Worm (Caenorhabditis elegans) whole organism, L2 larva: Measurements from ENCODE around the gene far-5.

Experiments used
- C34F6.9 ChIP-seq: fragments of 150-350 bp; optimal IDR thresholded peaks from 2 replicates; lab custom pipeline; 2014; ENCODE audit warnings: missing biosample characterization, missing genetic modification characterization
- F13H6.1 ChIP-seq: sonication (generic microtip); optimal IDR thresholded peaks from 2 replicates; lab custom pipeline; 2016; ENCODE audit warnings: missing genetic modification characterization, missing compliant biosample characterization
- R02D3.7 ChIP-seq: fragments of 150-350 bp; optimal IDR thresholded peaks from 2 replicates; lab custom pipeline; 2014; ENCODE audit warnings: missing biosample characterization, missing genetic modification characterization
- Y55F3AM.14 ChIP-seq: fragments of 200-800 bp; sonication (Bioruptor generic); optimal IDR thresholded peaks from 2 replicates; lab custom pipeline; 2018; ENCODE audit warnings: mild to moderate bottlenecking, missing genetic modification characterization, missing compliant biosample characterization
- ZK546.5 ChIP-seq: sonication (generic microtip); optimal IDR thresholded peaks from 2 replicates; lab custom pipeline; 2017; ENCODE audit warnings: missing biosample characterization, missing genetic modification characterization
- alr-1 ChIP-seq: fragments of 150-350 bp; optimal IDR thresholded peaks from 2 replicates; lab custom pipeline; 2014; ENCODE audit warnings: missing biosample characterization, missing genetic modification characterization
- aly-2 ChIP-seq: fragments of 150-350 bp; optimal IDR thresholded peaks from 2 replicates; lab custom pipeline; 2014; ENCODE audit warnings: missing biosample characterization, missing genetic modification characterization
- ama-1 ChIP-seq: fragments of 150-350 bp; optimal IDR thresholded peaks from 2 replicates; lab custom pipeline; 2018; ENCODE audit warnings: inconsistent platforms
- blmp-1 ChIP-seq: sonication (generic microtip); optimal IDR thresholded peaks from 2 replicates; lab custom pipeline; 2017; ENCODE audit warnings: missing genetic modification characterization, mild to moderate bottlenecking, missing compliant biosample characterization, antibody characterized with exemption, moderate library complexity; ENCODE audit not compliant: insufficient read depth
- ceh-16 ChIP-seq: fragments of 150-350 bp; optimal IDR thresholded peaks from 2 replicates; lab custom pipeline; 2014; ENCODE audit warnings: missing biosample characterization, missing genetic modification characterization
- ceh-82 ChIP-seq: fragments of 150-350 bp; optimal IDR thresholded peaks from 2 replicates; lab custom pipeline; 2014; ENCODE audit warnings: missing biosample characterization, missing genetic modification characterization
- crh-2 ChIP-seq: sonication (generic microtip); optimal IDR thresholded peaks from 2 replicates; lab custom pipeline; 2017; ENCODE audit warnings: missing biosample characterization, missing genetic modification characterization
- dmd-4 ChIP-seq: sonication (generic microtip); optimal IDR thresholded peaks from 2 replicates; lab custom pipeline; 2017; ENCODE audit warnings: missing biosample characterization, missing genetic modification characterization
- elt-1 ChIP-seq: fragments of 150-350 bp; optimal IDR thresholded peaks from 2 replicates; lab custom pipeline; 2014; ENCODE audit warnings: missing biosample characterization, missing genetic modification characterization
- elt-3 ChIP-seq: sonication (generic microtip); optimal IDR thresholded peaks from 2 replicates; lab custom pipeline; 2017; ENCODE audit warnings: missing biosample characterization, missing genetic modification characterization
- fos-1 ChIP-seq: fragments of 150-350 bp; optimal IDR thresholded peaks from 2 replicates; lab custom pipeline; 2014; ENCODE audit warnings: missing biosample characterization, missing genetic modification characterization
- gmeb-1 ChIP-seq: fragments of 150-350 bp; optimal IDR thresholded peaks from 2 replicates; lab custom pipeline; 2014; ENCODE audit warnings: missing biosample characterization, missing genetic modification characterization
- lin-11 ChIP-seq: fragments of 150-350 bp; sonication (generic microtip); optimal IDR thresholded peaks from 2 replicates; lab custom pipeline; 2014; ENCODE audit warnings: missing biosample characterization, missing genetic modification characterization, inconsistent platforms, mixed read lengths
- lin-13 ChIP-seq: fragments of 150-350 bp; optimal IDR thresholded peaks from 2 replicates; lab custom pipeline; 2014; ENCODE audit warnings: missing biosample characterization, missing genetic modification reagents, missing genetic modification characterization
- lin-39 ChIP-seq: fragments of 150-350 bp; optimal IDR thresholded peaks from 2 replicates; lab custom pipeline; 2014; ENCODE audit warnings: missing biosample characterization, missing genetic modification reagents, missing genetic modification characterization
- lsy-2 ChIP-seq, 2 experiments: fragments of 150-350 bp in 1 of 2; sonication (generic microtip) in 1 of 2; optimal IDR thresholded peaks; 2 replicates each; lab custom pipeline; 2014 to 2017; ENCODE audit warnings: missing biosample characterization in 2 of 2, missing genetic modification characterization in 2 of 2
- mab-5 ChIP-seq: fragments of 150-350 bp; optimal IDR thresholded peaks from 2 replicates; lab custom pipeline; 2014; ENCODE audit warnings: missing biosample characterization, missing genetic modification characterization
- mbf-1 ChIP-seq: sonication (generic microtip); optimal IDR thresholded peaks from 2 replicates; lab custom pipeline; 2017; ENCODE audit warnings: missing biosample characterization, missing genetic modification characterization
- mdl-1 ChIP-seq, 2 experiments: fragments of 150-350 bp in 1 of 2; sonication (generic microtip) in 1 of 2; optimal IDR thresholded peaks; 2 replicates each; lab custom pipeline; 2017; ENCODE audit warnings: missing biosample characterization in 2 of 2, missing genetic modification characterization in 2 of 2
- nhr-10 ChIP-seq: sonication (generic microtip); optimal IDR thresholded peaks from 2 replicates; lab custom pipeline; 2017; ENCODE audit warnings: missing biosample characterization, missing genetic modification characterization
- nhr-12 ChIP-seq: fragments of 150-350 bp; optimal IDR thresholded peaks from 2 replicates; lab custom pipeline; 2014; ENCODE audit warnings: missing biosample characterization, missing genetic modification characterization
- nhr-129 ChIP-seq: fragments of 150-350 bp; optimal IDR thresholded peaks from 2 replicates; lab custom pipeline; 2014; ENCODE audit warnings: missing biosample characterization, missing genetic modification characterization
- nhr-21 ChIP-seq: fragments of 150-350 bp; optimal IDR thresholded peaks from 2 replicates; lab custom pipeline; 2014; ENCODE audit warnings: missing biosample characterization, missing genetic modification characterization
- nhr-23 ChIP-seq: fragments of 150-350 bp; optimal IDR thresholded peaks from 2 replicates; lab custom pipeline; 2014; ENCODE audit warnings: missing biosample characterization, missing genetic modification reagents, missing genetic modification characterization
- nhr-237 ChIP-seq: fragments of 150-350 bp; optimal IDR thresholded peaks from 2 replicates; lab custom pipeline; 2014; ENCODE audit warnings: missing biosample characterization, missing genetic modification characterization
- nhr-25 ChIP-seq: fragments of 150-350 bp; sonication (generic microtip); optimal IDR thresholded peaks from 3 replicates; lab custom pipeline; 2014; ENCODE audit warnings: missing biosample characterization, missing genetic modification characterization
- nhr-6 ChIP-seq: fragments of 150-350 bp; optimal IDR thresholded peaks from 2 replicates; lab custom pipeline; 2014; ENCODE audit warnings: missing biosample characterization, missing genetic modification characterization
- nhr-77 ChIP-seq: fragments of 150-350 bp; optimal IDR thresholded peaks from 2 replicates; lab custom pipeline; 2014; ENCODE audit warnings: missing biosample characterization, missing genetic modification characterization
- peb-1 ChIP-seq: fragments of 150-350 bp; optimal IDR thresholded peaks from 2 replicates; lab custom pipeline; 2014; ENCODE audit warnings: missing biosample characterization, missing genetic modification characterization
- skn-1 ChIP-seq: sonication (generic microtip); optimal IDR thresholded peaks from 2 replicates; lab custom pipeline; 2017; ENCODE audit warnings: missing biosample characterization, missing genetic modification characterization
- sma-3 ChIP-seq: sonication (generic microtip); optimal IDR thresholded peaks from 2 replicates; lab custom pipeline; 2016; ENCODE audit warnings: missing genetic modification reagents, missing genetic modification characterization, missing compliant biosample characterization
- sma-9 ChIP-seq, 2 experiments: fragments of 150-350 bp in 1 of 2; sonication (generic microtip) in 1 of 2; optimal IDR thresholded peaks; 2 replicates each; lab custom pipeline; 2014 to 2016; ENCODE audit warnings: missing genetic modification characterization in 2 of 2, mild to moderate bottlenecking in 1 of 2, missing biosample characterization in 1 of 2, missing compliant biosample characterization in 1 of 2, missing genetic modification reagents in 1 of 2, moderate library complexity in 1 of 2
- unc-39 ChIP-seq: fragments of 150-350 bp; optimal IDR thresholded peaks from 2 replicates; lab custom pipeline; 2014; ENCODE audit warnings: missing biosample characterization, missing genetic modification characterization
- unc-55 ChIP-seq: fragments of 150-350 bp; sonication (generic microtip); optimal IDR thresholded peaks from 3 replicates; lab custom pipeline; 2014; ENCODE audit warnings: missing biosample characterization, missing genetic modification reagents, missing genetic modification characterization
- unc-62 ChIP-seq: fragments of 150-350 bp; optimal IDR thresholded peaks from 2 replicates; lab custom pipeline; 2014; ENCODE audit warnings: missing biosample characterization, missing genetic modification reagents, missing genetic modification characterization
- zag-1 ChIP-seq: fragments of 150-350 bp; optimal IDR thresholded peaks from 2 replicates; lab custom pipeline; 2014; ENCODE audit warnings: missing biosample characterization, missing genetic modification characterization
- ztf-1 ChIP-seq: fragments of 200-800 bp; sonication (Bioruptor generic); conservative IDR thresholded peaks from 2 replicates; pipeline ENCODE4 v1.3.6; 2022; ENCODE audit warnings: missing genetic modification characterization, missing compliant biosample characterization
- ztf-11 ChIP-seq: sonication (generic microtip); optimal IDR thresholded peaks from 2 replicates; lab custom pipeline; 2017; ENCODE audit warnings: missing biosample characterization, missing genetic modification characterization
- ztf-4 ChIP-seq: fragments of 150-350 bp; optimal IDR thresholded peaks from 2 replicates; lab custom pipeline; 2014; ENCODE audit warnings: missing biosample characterization, missing genetic modification characterization

far-5 gene

DNA sequence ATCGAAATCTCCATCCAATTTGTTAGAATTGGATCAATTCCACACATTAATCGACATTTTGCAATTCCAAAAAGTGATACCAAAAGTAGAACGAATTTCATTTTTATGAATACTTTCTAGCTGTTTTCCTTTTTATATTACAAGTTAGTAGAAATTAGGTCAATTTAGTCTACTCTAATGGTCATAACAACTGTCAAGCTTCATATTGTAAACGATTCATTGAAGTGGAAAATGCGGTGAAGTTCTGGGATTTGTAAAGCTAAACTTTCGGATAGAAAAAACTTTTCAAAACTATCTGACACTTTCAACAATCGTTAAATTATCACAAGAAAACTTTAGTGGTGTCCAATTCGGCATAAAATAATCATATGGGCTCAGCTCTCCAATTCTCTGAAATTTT, 39.2 kb downstream of the far-5 start, which contains the start of gene W07G4.7:
Gene W07G4.7 (minus strand): TSS at position 101 of the 400 bp plus-strand sequence.
- TF ChIP-seq nhr-77 (no peak), elt-3 (tag; lab: Kevin White, UChicago) (no peak), aly-2 (no peak), skn-1 (tag; lab: Kevin White, UChicago) (no peak), alr-1 (tag; lab: Kevin White, UChicago) (no peak), dmd-4 (tag; lab: Kevin White, UChicago) (no peak), ztf-4 (tag; lab: Kevin White, UChicago) (no peak), C34F6.9 (tag; lab: Kevin White, UChicago) (no peak), nhr-23 (tag; lab: Kevin White, UChicago) (no peak), Y55F3AM.14 (GFP tag; lab: Kevin White, UChicago) (no peak), ceh-82 (tag; lab: Kevin White, UChicago) (no peak), lin-13 (GFP tag; lab: Kevin White, UChicago) (no peak), lin-39 (tag; lab: Kevin White, UChicago) (no peak), crh-2 (tag; lab: Kevin White, UChicago) (no peak), sma-9 (GFP tag; optimal IDR thresholded peaks at IDR 0.05; lab: Kevin White, UChicago) (no peak), sma-9 (tag; optimal IDR thresholded peaks at IDR 0.05; lab: Kevin White, UChicago) (no peak), F13H6.1 (tag; lab: Kevin White, UChicago) (no peak), zag-1 (tag; lab: Kevin White, UChicago) (no peak)

DNA sequence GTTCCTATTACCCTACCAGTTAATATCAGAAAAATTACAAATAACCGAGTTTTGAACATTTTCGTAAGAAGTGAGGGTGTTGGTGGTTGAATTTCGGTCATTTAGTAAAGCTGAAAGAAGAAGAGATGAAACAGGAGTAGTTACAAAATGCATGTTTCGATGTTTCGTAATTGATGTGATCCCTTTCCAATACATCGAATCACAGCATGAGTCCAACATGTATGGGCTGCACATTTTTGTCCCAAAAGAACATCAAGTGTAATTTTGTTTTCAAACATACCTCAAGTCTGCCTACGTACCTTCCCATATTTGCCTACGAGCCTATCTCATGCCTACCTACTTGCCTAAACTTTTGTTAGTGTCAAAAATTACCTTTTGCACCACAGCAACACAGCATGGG, 41.1 kb downstream of the far-5 start, which contains the start of gene W07G4.2:
Gene W07G4.2 (minus strand): TSS at position 101 of the 400 bp plus-strand sequence.
- no peak for TF ChIP-seq unc-62 (GFP tag; lab: Kevin White, UChicago)
- TF ChIP-seq R02D3.7: no peak
- no peak for TF ChIP-seq aly-2
- no peak for TF ChIP-seq mbf-1
- no peak for TF ChIP-seq nhr-77
- no peak for TF ChIP-seq nhr-23 (tag; lab: Kevin White, UChicago)
- no peak for TF ChIP-seq nhr-6 (tag; lab: Kevin White, UChicago)
- no peak for TF ChIP-seq elt-1 (tag; lab: Kevin White, UChicago)
- TF ChIP-seq sma-3 (GFP tag; lab: Kevin White, UChicago): no peak
- TF ChIP-seq lin-39 (tag; lab: Kevin White, UChicago): no peak
- no peak for TF ChIP-seq gmeb-1 (tag; lab: Kevin White, UChicago)
- no peak for TF ChIP-seq ztf-1
- TF ChIP-seq unc-39 (tag; lab: Kevin White, UChicago): no peak
- TF ChIP-seq dmd-4 (tag; lab: Kevin White, UChicago): no peak
- no peak for TF ChIP-seq nhr-21
- TF ChIP-seq ama-1 (lab: Kevin White, UChicago): no peak
- no peak for TF ChIP-seq ztf-11 (tag; lab: Kevin White, UChicago)
- no peak for TF ChIP-seq blmp-1 (tag; lab: Kevin White, UChicago)

DNA sequence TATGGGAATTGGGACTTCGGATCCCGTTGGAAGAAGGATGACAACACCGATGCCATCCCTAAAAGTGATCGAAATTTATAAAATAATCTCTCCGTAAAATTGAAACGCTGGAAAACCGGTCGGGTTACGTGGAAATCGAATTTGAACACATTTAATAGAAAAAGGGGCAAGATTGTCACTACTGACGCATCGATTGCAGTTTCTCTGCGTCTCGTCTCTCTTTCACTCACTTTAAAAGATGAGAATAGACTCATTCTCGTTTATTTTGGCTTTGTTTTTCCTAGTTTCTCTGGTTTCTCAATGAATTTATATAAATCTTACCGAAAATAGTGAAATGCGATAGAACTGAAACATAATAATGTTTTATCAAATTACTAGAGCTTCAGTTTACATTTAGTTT, 46.3 kb downstream of the far-5 start, which contains the start of gene scyl-1:
Gene scyl-1 (minus strand): TSS at position 56 of the 400 bp plus-strand sequence.
- peak; percentile 71 for TF ChIP-seq fos-1
- peak; percentile 87 for TF ChIP-seq sma-3 (GFP tag; lab: Kevin White, UChicago)
- no peak for TF ChIP-seq ama-1 (lab: Kevin White, UChicago)
- TF ChIP-seq elt-3 (tag; lab: Kevin White, UChicago): no peak
- no peak for TF ChIP-seq lin-11 (tag; lab: Kevin White, UChicago)
- peak; percentile 86 for TF ChIP-seq crh-2 (tag; lab: Kevin White, UChicago)
- peak; percentile 85 for TF ChIP-seq lin-13 (GFP tag; lab: Kevin White, UChicago)
- TF ChIP-seq nhr-129 (tag; lab: Kevin White, UChicago): peak; percentile 81
- TF ChIP-seq ceh-82 (tag; lab: Kevin White, UChicago): no peak
- TF ChIP-seq C34F6.9 (tag; lab: Kevin White, UChicago): peak; percentile 71
- peak; percentile 3 for TF ChIP-seq dmd-4 (tag; lab: Kevin White, UChicago)
- no peak for TF ChIP-seq nhr-237 (tag; lab: Kevin White, UChicago)
- TF ChIP-seq zag-1 (tag; lab: Kevin White, UChicago): no peak
- peak; percentile 83 for TF ChIP-seq F13H6.1 (tag; lab: Kevin White, UChicago)
- no peak for TF ChIP-seq ztf-1
- TF ChIP-seq nhr-6 (tag; lab: Kevin White, UChicago): no peak
- TF ChIP-seq nhr-23 (tag; lab: Kevin White, UChicago): no peak
- TF ChIP-seq gmeb-1 (tag; lab: Kevin White, UChicago): peak; percentile 83
- TF ChIP-seq unc-55 (GFP tag; lab: Kevin White, UChicago): peak; percentile 74
- TF ChIP-seq skn-1 (tag; lab: Kevin White, UChicago): no peak
- TF ChIP-seq unc-39 (tag; lab: Kevin White, UChicago): no peak
- TF ChIP-seq nhr-77: no peak
- TF ChIP-seq sma-9 (GFP tag; optimal IDR thresholded peaks at IDR 0.05; lab: Kevin White, UChicago): peak; percentile 92
- no peak for TF ChIP-seq sma-9 (tag; optimal IDR thresholded peaks at IDR 0.05; lab: Kevin White, UChicago)
- no peak for TF ChIP-seq ztf-11 (tag; lab: Kevin White, UChicago)
- TF ChIP-seq unc-62 (GFP tag; lab: Kevin White, UChicago): no peak
- TF ChIP-seq lsy-2 (tag; optimal IDR thresholded peaks at IDR 0.05; lab: Kevin White, UChicago): peak; percentile 69 to 89
- TF ChIP-seq ceh-16 (tag; lab: Kevin White, UChicago): no peak
- no peak for TF ChIP-seq mbf-1
- no peak for TF ChIP-seq nhr-10 (tag; lab: Kevin White, UChicago)
- no peak for TF ChIP-seq Y55F3AM.14 (GFP tag; lab: Kevin White, UChicago)
- peak in 1 of 2 experiments; percentile 14 for TF ChIP-seq mdl-1 (tag; optimal IDR thresholded peaks at IDR 0.05; lab: Kevin White, UChicago)
- TF ChIP-seq ZK546.5 (tag; lab: Kevin White, UChicago): no peak
- peak; percentile 88 for TF ChIP-seq nhr-25
- TF ChIP-seq mab-5 (tag; lab: Kevin White, UChicago): peak; percentile 78
- no peak for TF ChIP-seq alr-1 (tag; lab: Kevin White, UChicago)
- peak; percentile 31 for TF ChIP-seq ztf-4 (tag; lab: Kevin White, UChicago)
- no peak for TF ChIP-seq elt-1 (tag; lab: Kevin White, UChicago)
- TF ChIP-seq lin-39 (tag; lab: Kevin White, UChicago): no peak
- no peak for TF ChIP-seq aly-2
- TF ChIP-seq peb-1 (tag; lab: Kevin White, UChicago): no peak
- TF ChIP-seq nhr-12: no peak
- no peak for TF ChIP-seq R02D3.7
